Worm (Caenorhabditis elegans) whole organism, young adult: ENCODE results near the gene F27B10.1.
A peak's percentile ranks its signal among the peaks of the same experiment; 100 is the strongest.

Source experiments
- B0261.1 ChIP-seq: sonication (generic microtip); optimal IDR thresholded peaks from 2 replicates; lab custom pipeline; 2016; ENCODE audit warnings: mild to moderate bottlenecking, missing genetic modification characterization, moderate library complexity, missing compliant biosample characterization
- B0336.3 ChIP-seq: fragments of 200-800 bp; sonication (Bioruptor generic); IDR thresholded peaks from 2 replicates; pipeline ENCODE4 v1.3.6; 2022; ENCODE audit warnings: missing genetic modification characterization, missing compliant biosample characterization
- D2030.7 ChIP-seq: fragments of 200-800 bp; sonication (Bioruptor generic); IDR thresholded peaks from 2 replicates; pipeline ENCODE4 v1.3.6; 2022; ENCODE audit warnings: missing genetic modification reagents, missing genetic modification characterization, missing compliant biosample characterization
- F22D6.2 ChIP-seq: sonication (generic microtip); optimal IDR thresholded peaks from 2 replicates; lab custom pipeline; 2016; ENCODE audit warnings: mild to moderate bottlenecking, missing genetic modification characterization, missing compliant biosample characterization
- F33H1.4 ChIP-seq: fragments of 200-800 bp; sonication (Bioruptor generic); IDR thresholded peaks from 2 replicates; pipeline ENCODE4 v1.3.6; 2022; ENCODE audit warnings: missing genetic modification reagents, missing genetic modification characterization, missing compliant biosample characterization
- F52B5.7 ChIP-seq: sonication (generic microtip); optimal IDR thresholded peaks from 2 replicates; lab custom pipeline; 2016; ENCODE audit warnings: mild to moderate bottlenecking, missing genetic modification characterization, missing compliant biosample characterization
- F57C9.4 ChIP-seq: sonication (generic microtip); optimal IDR thresholded peaks from 2 replicates; lab custom pipeline; 2017; ENCODE audit warnings: mild to moderate bottlenecking, missing genetic modification characterization, missing compliant biosample characterization
- K11D2.4 ChIP-seq: fragments of 200-800 bp; sonication (Bioruptor generic); IDR thresholded peaks from 2 replicates; pipeline ENCODE4 v1.3.6; 2022; ENCODE audit warnings: missing genetic modification reagents, missing genetic modification characterization, missing compliant biosample characterization
- Y53F4B.3 ChIP-seq: fragments of 200-800 bp; sonication (Bioruptor generic); IDR thresholded peaks from 2 replicates; pipeline ENCODE4 v1.3.6; 2022; ENCODE audit warnings: missing genetic modification reagents, missing genetic modification characterization, missing compliant biosample characterization
- ZK185.1 ChIP-seq: sonication (generic microtip); optimal IDR thresholded peaks from 2 replicates; lab custom pipeline; 2016; ENCODE audit warnings: mild to moderate bottlenecking, missing genetic modification characterization, missing compliant biosample characterization; ENCODE audit not compliant: poor library complexity, severe bottlenecking
- akir-1 ChIP-seq: fragments of 200-800 bp; sonication (Bioruptor generic); optimal IDR thresholded peaks from 2 replicates; lab custom pipeline; 2018; ENCODE audit warnings: mild to moderate bottlenecking, missing genetic modification characterization, moderate library complexity, missing compliant biosample characterization
- ama-1 ChIP-seq, 3 experiments: fragments of 150-350 bp in 1 of 3; sonication (generic microtip) in 2 of 3; optimal IDR thresholded peaks; 2 replicates each; lab custom pipeline; 2014 to 2018; ENCODE audit warnings: missing biosample characterization in 2 of 3, missing genetic modification characterization in 2 of 3, missing genetic modification reagents in 2 of 3
- aptf-3 ChIP-seq: fragments of 200-800 bp; sonication (Bioruptor generic); IDR thresholded peaks from 2 replicates; pipeline ENCODE4 v1.3.6; 2022; ENCODE audit warnings: missing genetic modification characterization, missing compliant biosample characterization
- atf-7 ChIP-seq: sonication (generic microtip); optimal IDR thresholded peaks from 2 replicates; lab custom pipeline; 2017; ENCODE audit warnings: mild to moderate bottlenecking, missing genetic modification characterization, missing compliant biosample characterization
- attf-5 ChIP-seq: fragments of 200-800 bp; sonication (Bioruptor generic); optimal IDR thresholded peaks from 2 replicates; lab custom pipeline; 2018; ENCODE audit warnings: mild to moderate bottlenecking, missing genetic modification characterization, missing compliant biosample characterization
- attf-6 ChIP-seq: fragments of 200-800 bp; sonication (Bioruptor generic); IDR thresholded peaks from 2 replicates; pipeline ENCODE4 v1.3.6; 2022; ENCODE audit warnings: missing genetic modification reagents, missing genetic modification characterization, missing compliant biosample characterization
- bed-2 ChIP-seq: fragments of 200-800 bp; sonication (Bioruptor generic); IDR thresholded peaks from 2 replicates; pipeline ENCODE4 v1.3.6; 2022; ENCODE audit warnings: missing genetic modification reagents, missing genetic modification characterization, missing compliant biosample characterization
- cebp-1 ChIP-seq, 2 experiments: fragments of 200-800 bp in 1 of 2; sonication (Bioruptor generic) in 1 of 2; sonication (generic microtip) in 1 of 2; IDR thresholded peaks in 1 of 2; optimal IDR thresholded peaks in 1 of 2; 2 replicates each; pipeline versions ENCODE4 v1.3.6 to Lab custom; 2017 to 2022; ENCODE audit warnings: missing compliant biosample characterization in 2 of 2, missing genetic modification characterization in 2 of 2, mild to moderate bottlenecking in 1 of 2, missing genetic modification reagents in 1 of 2, moderate library complexity in 1 of 2
- cebp-2 ChIP-seq: fragments of 200-800 bp; sonication (Bioruptor generic); IDR thresholded peaks from 2 replicates; pipeline ENCODE4 v1.3.6; 2022; ENCODE audit warnings: missing genetic modification characterization, missing compliant biosample characterization
- ceh-27 ChIP-seq: fragments of 200-800 bp; sonication (Bioruptor generic); optimal IDR thresholded peaks from 2 replicates; lab custom pipeline; 2018; ENCODE audit warnings: mild to moderate bottlenecking, missing genetic modification characterization, moderate library complexity, missing compliant biosample characterization
- ceh-91 ChIP-seq: fragments of 200-800 bp; sonication (Bioruptor generic); IDR thresholded peaks from 2 replicates; pipeline ENCODE4 v1.3.6; 2022; ENCODE audit warnings: missing genetic modification reagents, missing genetic modification characterization, missing compliant biosample characterization
- dox-1 ChIP-seq: fragments of 200-800 bp; sonication (Bioruptor generic); IDR thresholded peaks from 2 replicates; pipeline ENCODE4 v1.3.6; 2022; ENCODE audit warnings: missing genetic modification reagents, missing genetic modification characterization, missing compliant biosample characterization
- him-1 ChIP-seq: sonication (generic microtip); optimal IDR thresholded peaks from 2 replicates; lab custom pipeline; 2016; ENCODE audit warnings: missing genotype, missing genetic modification reagents, missing genetic modification characterization, missing compliant biosample characterization
- hlh-12 ChIP-seq: sonication (generic microtip); optimal IDR thresholded peaks from 2 replicates; lab custom pipeline; 2016; ENCODE audit warnings: missing genetic modification characterization, missing compliant biosample characterization
- hmg-20 ChIP-seq: fragments of 200-800 bp; sonication (Bioruptor generic); IDR thresholded peaks from 2 replicates; pipeline ENCODE4 v1.3.6; 2022; ENCODE audit warnings: missing genetic modification reagents, missing genetic modification characterization, missing compliant biosample characterization
- lin-26 ChIP-seq: fragments of 200-800 bp; sonication (Bioruptor generic); IDR thresholded peaks from 2 replicates; pipeline ENCODE4 v1.3.6; 2022; ENCODE audit warnings: missing genetic modification reagents, missing genetic modification characterization, missing compliant biosample characterization
- lin-35 ChIP-seq, 3 experiments: fragments of 150-350 bp in 2 of 3; sonication (generic microtip) in 1 of 3; optimal IDR thresholded peaks; 2 replicates each; lab custom pipeline; 2014 to 2018; ENCODE audit warnings: missing biosample characterization in 3 of 3, missing genetic modification characterization in 3 of 3, missing genetic modification reagents in 3 of 3
- lin-54 ChIP-seq: fragments of 200-800 bp; sonication (Bioruptor generic); optimal IDR thresholded peaks from 2 replicates; lab custom pipeline; 2018; ENCODE audit warnings: mild to moderate bottlenecking, missing genetic modification characterization, missing compliant biosample characterization
- lsy-27 ChIP-seq: sonication (generic microtip); optimal IDR thresholded peaks from 2 replicates; lab custom pipeline; 2017; ENCODE audit warnings: missing genetic modification characterization, mild to moderate bottlenecking, missing compliant biosample characterization, antibody characterized with exemption, missing genotype, borderline replicate concordance; ENCODE audit not compliant: insufficient read depth
- madf-6 ChIP-seq: fragments of 200-800 bp; sonication (Bioruptor generic); IDR thresholded peaks from 2 replicates; pipeline ENCODE4 v1.3.6; 2022; ENCODE audit warnings: missing genetic modification reagents, missing genetic modification characterization, missing compliant biosample characterization
- madf-8 ChIP-seq: fragments of 200-800 bp; sonication (Bioruptor generic); conservative IDR thresholded peaks from 2 replicates; pipeline ENCODE4 v1.3.6; 2022; ENCODE audit warnings: missing genetic modification reagents, missing genetic modification characterization, missing compliant biosample characterization
- nfya-1 ChIP-seq: sonication (generic microtip); optimal IDR thresholded peaks from 2 replicates; lab custom pipeline; 2017; ENCODE audit warnings: antibody characterized with exemption, missing compliant biosample characterization, missing genetic modification characterization, borderline replicate concordance; ENCODE audit not compliant: insufficient read depth
- nfyb-1 ChIP-seq: fragments of 200-800 bp; sonication (Bioruptor generic); IDR thresholded peaks from 2 replicates; pipeline ENCODE4 v1.3.6; 2022; ENCODE audit warnings: missing genetic modification reagents, missing genetic modification characterization, missing compliant biosample characterization
- nhr-179 ChIP-seq: sonication (generic microtip); optimal IDR thresholded peaks from 2 replicates; lab custom pipeline; 2016; ENCODE audit warnings: mild to moderate bottlenecking, missing genetic modification characterization, missing compliant biosample characterization
- nhr-27 ChIP-seq: fragments of 200-800 bp; sonication (Bioruptor generic); optimal IDR thresholded peaks from 2 replicates; lab custom pipeline; 2018; ENCODE audit warnings: mild to moderate bottlenecking, missing genetic modification characterization, moderate library complexity, missing compliant biosample characterization
- nhr-80 ChIP-seq: sonication (generic microtip); optimal IDR thresholded peaks from 2 replicates; lab custom pipeline; 2016; ENCODE audit warnings: missing genetic modification characterization, missing compliant biosample characterization
- rec-8 ChIP-seq, 2 experiments: sonication (generic microtip); optimal IDR thresholded peaks; 2 replicates each; lab custom pipeline; 2016; ENCODE audit warnings: mild to moderate bottlenecking in 2 of 2, missing genetic modification characterization in 2 of 2, missing genetic modification reagents in 2 of 2, missing genotype in 2 of 2, missing biosample characterization in 1 of 2, missing compliant biosample characterization in 1 of 2, moderate library complexity in 1 of 2
- sea-2 ChIP-seq: fragments of 200-800 bp; sonication (Bioruptor generic); IDR thresholded peaks from 2 replicates; pipeline ENCODE4 v1.3.6; 2022; ENCODE audit warnings: missing genetic modification characterization, missing compliant biosample characterization
- snpc-4 ChIP-seq, 5 experiments: fragments of 150-350 bp in 1 of 5; sonication (generic microtip) in 4 of 5; optimal IDR thresholded peaks; 2 replicates each; lab custom pipeline; 2014 to 2018; ENCODE audit warnings: missing genetic modification characterization in 5 of 5, missing biosample characterization in 3 of 5, antibody characterized with exemption in 2 of 5, mild to moderate bottlenecking in 2 of 5, missing compliant biosample characterization in 2 of 5, missing genotype in 2 of 5, moderate library complexity in 2 of 5, missing genetic modification reagents in 1 of 5
- somi-1 ChIP-seq: fragments of 200-800 bp; sonication (Bioruptor generic); optimal IDR thresholded peaks from 2 replicates; lab custom pipeline; 2018; ENCODE audit warnings: mild to moderate bottlenecking, missing genetic modification characterization, missing compliant biosample characterization
- unc-62 ChIP-seq: fragments of 150-350 bp; optimal IDR thresholded peaks from 2 replicates; lab custom pipeline; 2014; ENCODE audit warnings: missing biosample characterization, missing genetic modification reagents, missing genetic modification characterization
- zfh-2 ChIP-seq: fragments of 200-800 bp; sonication (Bioruptor generic); conservative IDR thresholded peaks from 2 replicates; pipeline ENCODE4 v1.3.6; 2022; ENCODE audit warnings: missing genetic modification reagents, missing genetic modification characterization, missing compliant biosample characterization
- ztf-18 ChIP-seq: sonication (generic microtip); optimal IDR thresholded peaks from 2 replicates; lab custom pipeline; 2016; ENCODE audit warnings: missing genotype, mild to moderate bottlenecking, missing genetic modification characterization, missing compliant biosample characterization

F27B10.1 gene

ce11 chrV:7084612-7085139 lies 12.3 kb downstream of the F27B10.1 start, which contains the start of gene mys-1 (continued):
- TF ChIP-seq ceh-27 (peak; percentile 13), ceh-91 (no peak), him-1 (tag; lab: Kevin White, UChicago) (peak; percentile 9), cebp-1 (GFP tag; IDR thresholded peaks at IDR 0.05; lab: Robert Waterston, UW) (no peak), cebp-1 (tag; optimal IDR thresholded peaks at IDR 0.05; lab: Kevin White, UChicago) (peak; percentile 70), K11D2.4 (GFP tag; lab: Robert Waterston, UW) (0 out of 2 replicates have a peak, but pooled peaks have one; percentile 27), snpc-4 (GFP tag; optimal IDR thresholded peaks at IDR 0.05; lab: Kevin White, UChicago) (peak; percentile 42), snpc-4 (tag; optimal IDR thresholded peaks at IDR 0.05; lab: Kevin White, UChicago) (peak in 1 of 4 experiments; percentile 7), somi-1 (no peak), lin-35 (GFP tag; optimal IDR thresholded peaks at IDR 0.05; lab: Kevin White, UChicago) (peak in 2 of 3 experiments; percentile 45 to 92), B0336.3 (no peak), F57C9.4 (tag; lab: Kevin White, UChicago) (no peak), Y53F4B.3 (GFP tag; lab: Robert Waterston, UW) (no peak), bed-2 (GFP tag; lab: Robert Waterston, UW) (no peak), hmg-20 (no peak), nhr-80 (tag; lab: Kevin White, UChicago) (no peak), F52B5.7 (tag; lab: Kevin White, UChicago) (no peak), cebp-2 (no peak), dox-1 (GFP tag; lab: Robert Waterston, UW) (peak; percentile 51; the same call in 1 of the 2 replicates), lin-26 (GFP tag; lab: Robert Waterston, UW) (no peak), attf-5 (GFP tag; lab: Kevin White, UChicago) (peak; percentile 17), rec-8 (tag; optimal IDR thresholded peaks at IDR 0.05; lab: Kevin White, UChicago) (peak in 1 of 2 experiments; percentile 16), nfya-1 (tag; lab: Kevin White, UChicago) (no peak)

- TF ChIP-seq attf-6 (GFP tag; lab: Robert Waterston, UW) (no peak), F33H1.4 (GFP tag; lab: Robert Waterston, UW) (no peak), cebp-2 (no peak), unc-62 (GFP tag; lab: Kevin White, UChicago) (no peak), madf-6 (GFP tag; lab: Robert Waterston, UW) (no peak), madf-8 (GFP tag; lab: Robert Waterston, UW) (no peak), D2030.7 (GFP tag; lab: Robert Waterston, UW) (no peak), ama-1 (optimal IDR thresholded peaks at IDR 0.05; lab: Kevin White, UChicago) (no peak), ama-1 (GFP tag; optimal IDR thresholded peaks at IDR 0.05; lab: Kevin White, UChicago) (no peak), lin-54 (GFP tag; lab: Kevin White, UChicago) (no peak)
These were observed 13.2 kb downstream of the F27B10.1 start, which contains the start of gene VC5.2 for ce11 chrV:7085518-7086104. Gene VC5.2 (plus strand): TSS chrV:7085956.

- no peak for TF ChIP-seq F22D6.2 (tag; lab: Kevin White, UChicago)
- no peak for TF ChIP-seq ztf-18 (tag; lab: Kevin White, UChicago)
- no peak for TF ChIP-seq nfyb-1 (GFP tag; lab: Robert Waterston, UW)
- TF ChIP-seq zfh-2 (GFP tag; lab: Robert Waterston, UW) = no peak
- TF ChIP-seq hlh-12 (tag; lab: Kevin White, UChicago) = no peak
- TF ChIP-seq akir-1 (GFP tag; lab: Kevin White, UChicago) = no peak
- no peak for TF ChIP-seq nhr-27 (tag; lab: Kevin White, UChicago)
- TF ChIP-seq aptf-3 (GFP tag; lab: Robert Waterston, UW) = no peak
- TF ChIP-seq atf-7 (tag; lab: Kevin White, UChicago) = no peak
- no peak for TF ChIP-seq lsy-27 (tag; lab: Kevin White, UChicago)
- no peak for TF ChIP-seq B0261.1 (tag; lab: Kevin White, UChicago)
- no peak for TF ChIP-seq sea-2 (GFP tag; lab: Robert Waterston, UW)
- no peak for TF ChIP-seq snpc-4 (GFP tag; optimal IDR thresholded peaks at IDR 0.05; lab: Kevin White, UChicago)
- TF ChIP-seq snpc-4 (tag; optimal IDR thresholded peaks at IDR 0.05; lab: Kevin White, UChicago) = no peak
- no peak for TF ChIP-seq ZK185.1 (tag; lab: Kevin White, UChicago)
- TF ChIP-seq nhr-179 (tag; lab: Kevin White, UChicago) = no peak
These were observed 14.9 kb downstream of the F27B10.1 start for ce11 chrV:7087340-7087739.
